Worm (Caenorhabditis elegans) whole organism, L4 larva: Measurements from ENCODE around the gene twk-12.

ENCODE experiments used
- F44E2.7 ChIP-seq: fragments of 200-800 bp; sonication (Bioruptor generic); IDR thresholded peaks from 2 replicates; pipeline ENCODE4 v2.1.2; 2022; ENCODE audit warnings: missing genetic modification characterization, missing compliant biosample characterization
- F49E8.2 ChIP-seq: sonication (generic microtip); optimal IDR thresholded peaks from 2 replicates; lab custom pipeline; 2016; ENCODE audit warnings: missing compliant biosample characterization, mild to moderate bottlenecking, missing genetic modification characterization, borderline replicate concordance
- T20F7.1 ChIP-seq: fragments of 200-800 bp; sonication (Bioruptor generic); optimal IDR thresholded peaks from 2 replicates; lab custom pipeline; 2018; ENCODE audit warnings: mild to moderate bottlenecking, missing genetic modification characterization, missing compliant biosample characterization
- Y105C5A.15 ChIP-seq: fragments of 200-800 bp; sonication (Bioruptor generic); IDR thresholded peaks from 2 replicates; pipeline ENCODE4 v1.3.6; 2022; ENCODE audit warnings: missing genetic modification characterization, missing compliant biosample characterization
- Y48G9A.11 ChIP-seq: fragments of 200-800 bp; sonication (Bioruptor generic); IDR thresholded peaks from 2 replicates; pipeline ENCODE4 v1.3.6; 2022; ENCODE audit warnings: missing genetic modification reagents, missing genetic modification characterization, missing compliant biosample characterization
- Y5F2A.4 ChIP-seq: fragments of 200-800 bp; sonication (Bioruptor generic); optimal IDR thresholded peaks from 2 replicates; lab custom pipeline; 2018; ENCODE audit warnings: mild to moderate bottlenecking, missing genetic modification characterization, missing compliant biosample characterization
- ZK337.2 ChIP-seq: fragments of 200-800 bp; sonication (Bioruptor generic); IDR thresholded peaks from 2 replicates; pipeline ENCODE4 v1.3.6; 2022; ENCODE audit warnings: missing genetic modification reagents, missing genetic modification characterization, missing compliant biosample characterization
- ZK546.5 ChIP-seq, 2 experiments: sonication (generic microtip); optimal IDR thresholded peaks; 2 replicates each; lab custom pipeline; 2017; ENCODE audit warnings: missing biosample characterization in 2 of 2, missing genetic modification characterization in 2 of 2
- ama-1 ChIP-seq: fragments of 150-350 bp; optimal IDR thresholded peaks from 2 replicates; lab custom pipeline; 2014; ENCODE audit warnings: inconsistent platforms, mixed read lengths
- arid-1 ChIP-seq: fragments of 200-800 bp; sonication (Bioruptor generic); conservative IDR thresholded peaks from 2 replicates; pipeline ENCODE4 v1.3.6; 2022; ENCODE audit warnings: missing genetic modification reagents, missing genetic modification characterization, missing compliant biosample characterization
- ceh-32 ChIP-seq: sonication (generic microtip); optimal IDR thresholded peaks from 2 replicates; lab custom pipeline; 2016; ENCODE audit warnings: mild to moderate bottlenecking, missing genetic modification characterization, missing compliant biosample characterization; ENCODE audit not compliant: poor library complexity
- ces-1 ChIP-seq: fragments of 150-350 bp; sonication (generic microtip); optimal IDR thresholded peaks from 4 replicates; lab custom pipeline; 2014; ENCODE audit warnings: missing biosample characterization, missing genetic modification reagents, missing genetic modification characterization
- cey-2 ChIP-seq: sonication (generic microtip); optimal IDR thresholded peaks from 3 replicates; lab custom pipeline; 2017; ENCODE audit warnings: missing genetic modification characterization, mild to moderate bottlenecking, missing compliant biosample characterization, antibody characterized with exemption, borderline replicate concordance; ENCODE audit not compliant: insufficient read depth
- ctbp-1 ChIP-seq: fragments of 200-800 bp; sonication (Bioruptor generic); IDR thresholded peaks from 2 replicates; pipeline ENCODE4 v1.3.6; 2022; ENCODE audit warnings: missing genetic modification reagents, missing genetic modification characterization, missing compliant biosample characterization
- daf-12 ChIP-seq: fragments of 150-350 bp; optimal IDR thresholded peaks from 2 replicates; lab custom pipeline; 2014; ENCODE audit warnings: missing biosample characterization, missing genetic modification reagents, missing genetic modification characterization
- dmd-6 ChIP-seq: fragments of 200-800 bp; sonication (Bioruptor generic); IDR thresholded peaks from 2 replicates; pipeline ENCODE4 v1.3.6; 2022; ENCODE audit warnings: missing genetic modification reagents, missing genetic modification characterization, missing compliant biosample characterization
- dve-1 ChIP-seq: sonication (generic microtip); optimal IDR thresholded peaks from 2 replicates; lab custom pipeline; 2017; ENCODE audit warnings: antibody characterized with exemption, mild to moderate bottlenecking, missing genetic modification characterization, missing compliant biosample characterization; ENCODE audit not compliant: insufficient read depth
- egl-43 ChIP-seq: fragments of 200-800 bp; sonication (Bioruptor generic); IDR thresholded peaks from 2 replicates; pipeline ENCODE4 v1.3.6; 2022; ENCODE audit warnings: missing genetic modification reagents, missing genetic modification characterization, missing compliant biosample characterization
- fkh-10 ChIP-seq: fragments of 150-350 bp; optimal IDR thresholded peaks from 2 replicates; lab custom pipeline; 2014; ENCODE audit warnings: missing biosample characterization, missing genetic modification reagents, missing genetic modification characterization
- fos-1 ChIP-seq: fragments of 150-350 bp; optimal IDR thresholded peaks from 2 replicates; lab custom pipeline; 2014; ENCODE audit warnings: missing biosample characterization, missing genetic modification characterization
- gei-8 ChIP-seq: fragments of 200-800 bp; sonication (Bioruptor generic); optimal IDR thresholded peaks from 2 replicates; lab custom pipeline; 2018; ENCODE audit warnings: mild to moderate bottlenecking, missing genetic modification characterization, missing compliant biosample characterization
- hif-1 ChIP-seq, 2 experiments: sonication (generic microtip); optimal IDR thresholded peaks; 2 replicates each; lab custom pipeline; 2016 to 2017; ENCODE audit warnings: missing compliant biosample characterization in 2 of 2, missing genetic modification characterization in 2 of 2, missing genetic modification reagents in 2 of 2, missing genotype in 2 of 2, mild to moderate bottlenecking in 1 of 2
- hlh-11 ChIP-seq: fragments of 200-800 bp; sonication (Bioruptor generic); optimal IDR thresholded peaks from 2 replicates; lab custom pipeline; 2018; ENCODE audit warnings: mild to moderate bottlenecking, missing genetic modification characterization, missing compliant biosample characterization
- hlh-30 ChIP-seq: sonication (generic microtip); optimal IDR thresholded peaks from 2 replicates; lab custom pipeline; 2017; ENCODE audit warnings: antibody characterized with exemption, mild to moderate bottlenecking, missing genetic modification characterization, missing compliant biosample characterization; ENCODE audit not compliant: insufficient read depth
- jun-1 ChIP-seq: fragments of 150-350 bp; optimal IDR thresholded peaks from 2 replicates; lab custom pipeline; 2014; ENCODE audit warnings: missing biosample characterization, missing genetic modification reagents, missing genetic modification characterization
- lim-7 ChIP-seq: fragments of 200-800 bp; sonication (Bioruptor generic); IDR thresholded peaks from 2 replicates; pipeline ENCODE4 v1.3.6; 2022; ENCODE audit warnings: missing genetic modification characterization, missing compliant biosample characterization
- lin-13 ChIP-seq: fragments of 150-350 bp; optimal IDR thresholded peaks from 2 replicates; lab custom pipeline; 2014; ENCODE audit warnings: missing biosample characterization, missing genetic modification reagents, missing genetic modification characterization
- lin-15B ChIP-seq: fragments of 150-350 bp; sonication (generic microtip); optimal IDR thresholded peaks from 3 replicates; lab custom pipeline; 2014; ENCODE audit warnings: missing biosample characterization, missing genetic modification characterization
- lin-39 ChIP-seq: fragments of 150-350 bp; optimal IDR thresholded peaks from 2 replicates; lab custom pipeline; 2014; ENCODE audit warnings: missing biosample characterization, missing genetic modification reagents, missing genetic modification characterization
- lir-3 ChIP-seq: sonication (generic microtip); optimal IDR thresholded peaks from 2 replicates; lab custom pipeline; 2016; ENCODE audit warnings: mild to moderate bottlenecking, missing genetic modification characterization, missing compliant biosample characterization
- mdt-29 ChIP-seq: fragments of 200-800 bp; sonication (Bioruptor generic); IDR thresholded peaks from 2 replicates; pipeline ENCODE4 v1.3.6; 2022; ENCODE audit warnings: missing genetic modification reagents, missing genetic modification characterization, missing compliant biosample characterization
- mes-2 ChIP-seq: sonication (generic microtip); optimal IDR thresholded peaks from 2 replicates; lab custom pipeline; 2016; ENCODE audit warnings: missing genotype, mild to moderate bottlenecking, missing genetic modification characterization, missing compliant biosample characterization; ENCODE audit not compliant: poor library complexity, severe bottlenecking
- mxl-2 ChIP-seq: fragments of 200-800 bp; sonication (Bioruptor generic); conservative IDR thresholded peaks from 2 replicates; pipeline ENCODE4 v1.3.6; 2022; ENCODE audit warnings: missing genetic modification reagents, missing genetic modification characterization, missing compliant biosample characterization
- mxl-3 ChIP-seq: fragments of 200-800 bp; sonication (Bioruptor generic); optimal IDR thresholded peaks from 2 replicates; lab custom pipeline; 2018; ENCODE audit warnings: mild to moderate bottlenecking, missing genetic modification characterization, missing compliant biosample characterization
- nhr-10 ChIP-seq: fragments of 150-350 bp; optimal IDR thresholded peaks from 2 replicates; lab custom pipeline; 2014; ENCODE audit warnings: missing biosample characterization, missing genetic modification characterization
- nhr-237 ChIP-seq: sonication (generic microtip); optimal IDR thresholded peaks from 2 replicates; lab custom pipeline; 2017; ENCODE audit warnings: missing biosample characterization, missing genetic modification characterization
- nhr-28 ChIP-seq: fragments of 150-350 bp; optimal IDR thresholded peaks from 2 replicates; lab custom pipeline; 2014; ENCODE audit warnings: missing biosample characterization, missing genetic modification characterization
- nhr-41 ChIP-seq: fragments of 200-800 bp; sonication (Bioruptor generic); IDR thresholded peaks from 2 replicates; pipeline ENCODE4 v1.3.6; 2022; ENCODE audit warnings: missing genetic modification reagents, missing genetic modification characterization, missing compliant biosample characterization
- nhr-6 ChIP-seq: fragments of 150-350 bp; optimal IDR thresholded peaks from 2 replicates; lab custom pipeline; 2014; ENCODE audit warnings: missing biosample characterization, missing genetic modification characterization
- nhr-76 ChIP-seq: fragments of 150-350 bp; optimal IDR thresholded peaks from 2 replicates; lab custom pipeline; 2014; ENCODE audit warnings: missing biosample characterization, missing genetic modification characterization
- nhr-77 ChIP-seq: fragments of 150-350 bp; optimal IDR thresholded peaks from 2 replicates; lab custom pipeline; 2014; ENCODE audit warnings: missing biosample characterization, missing genetic modification characterization
- rbr-2 ChIP-seq: sonication (generic microtip); optimal IDR thresholded peaks from 2 replicates; lab custom pipeline; 2016; ENCODE audit warnings: missing genotype, missing genetic modification characterization, missing compliant biosample characterization
- sdz-12 ChIP-seq: fragments of 200-800 bp; sonication (Bioruptor generic); optimal IDR thresholded peaks from 2 replicates; lab custom pipeline; 2018; ENCODE audit warnings: mild to moderate bottlenecking, missing genetic modification characterization, missing compliant biosample characterization
- snpc-1.2 ChIP-seq: fragments of 200-800 bp; sonication (Bioruptor generic); IDR thresholded peaks from 2 replicates; pipeline ENCODE4 v1.3.6; 2022; ENCODE audit warnings: missing genetic modification reagents, missing genetic modification characterization, missing compliant biosample characterization
- spr-1 ChIP-seq: sonication (generic microtip); optimal IDR thresholded peaks from 2 replicates; lab custom pipeline; 2016; ENCODE audit warnings: mild to moderate bottlenecking, missing genetic modification characterization, missing compliant biosample characterization
- tag-97 ChIP-seq: fragments of 200-800 bp; sonication (Bioruptor generic); IDR thresholded peaks from 2 replicates; pipeline ENCODE4 v1.3.6; 2022; ENCODE audit warnings: missing genetic modification characterization, missing compliant biosample characterization
- tra-1 ChIP-seq: fragments of 200-800 bp; sonication (Bioruptor generic); IDR thresholded peaks from 2 replicates; pipeline ENCODE4 v1.3.6; 2022; ENCODE audit warnings: missing genetic modification reagents, missing genetic modification characterization, missing compliant biosample characterization
- unc-130 ChIP-seq: sonication (generic microtip); optimal IDR thresholded peaks from 2 replicates; lab custom pipeline; 2016; ENCODE audit warnings: missing genetic modification reagents, missing genetic modification characterization, missing compliant biosample characterization
- unc-39 ChIP-seq: sonication (generic microtip); optimal IDR thresholded peaks from 2 replicates; lab custom pipeline; 2017; ENCODE audit warnings: missing biosample characterization, missing genetic modification characterization
- vab-7 ChIP-seq: fragments of 200-800 bp; sonication (Bioruptor generic); IDR thresholded peaks from 2 replicates; pipeline ENCODE4 v1.3.6; 2022; ENCODE audit warnings: missing genetic modification reagents, missing genetic modification characterization, missing compliant biosample characterization
- zfp-3 ChIP-seq: fragments of 200-800 bp; sonication (Bioruptor generic); conservative IDR thresholded peaks from 2 replicates; pipeline ENCODE4 v1.3.6; 2022; ENCODE audit warnings: missing genetic modification reagents, missing genetic modification characterization, missing compliant biosample characterization
- ztf-7 ChIP-seq: fragments of 150-350 bp; optimal IDR thresholded peaks from 2 replicates; lab custom pipeline; 2014; ENCODE audit warnings: missing biosample characterization, missing genetic modification characterization

The twk-12 gene

DNA sequence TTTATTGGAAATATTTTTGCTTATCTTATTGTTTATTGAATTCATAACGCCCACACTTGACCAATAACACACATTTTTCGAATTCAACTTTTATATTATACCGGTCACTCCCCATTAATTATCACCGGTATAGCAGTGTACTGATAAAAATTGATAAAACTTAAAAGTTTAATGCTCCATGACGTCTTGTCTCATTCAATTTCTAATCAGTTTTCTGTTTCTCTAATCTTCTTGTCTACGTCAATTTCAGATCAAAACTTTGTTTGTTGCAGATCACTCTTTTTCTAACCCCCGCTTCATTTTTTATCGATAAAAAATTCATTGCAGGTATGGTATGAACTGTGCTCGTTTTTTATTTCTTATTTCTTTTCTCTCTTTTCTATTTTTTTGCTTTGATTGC is 26.4 kb downstream of the twk-12 start (continued):
- TF ChIP-seq mes-2 (tag; lab: Kevin White, UChicago), result no peak
- TF ChIP-seq rbr-2 (tag; lab: Kevin White, UChicago), result no peak
- no peak for TF ChIP-seq nhr-76
- no peak for TF ChIP-seq gei-8 (GFP tag; lab: Kevin White, UChicago)
- TF ChIP-seq tra-1 (GFP tag; lab: Robert Waterston, UW), result peak; percentile 80
- TF ChIP-seq ces-1 (GFP tag; lab: Kevin White, UChicago), result no peak
- TF ChIP-seq ztf-7, result no peak
- TF ChIP-seq zfp-3 (GFP tag; lab: Robert Waterston, UW), result no peak
- TF ChIP-seq lin-15B (tag; lab: Kevin White, UChicago), result no peak
- TF ChIP-seq T20F7.1 (GFP tag; lab: Kevin White, UChicago), result peak; percentile 4
- TF ChIP-seq nhr-10 (tag; lab: Kevin White, UChicago), result no peak
- no peak for TF ChIP-seq lin-39 (tag; lab: Kevin White, UChicago)
- peak; percentile 82 for TF ChIP-seq nhr-77 (tag; lab: Kevin White, UChicago)
- TF ChIP-seq F44E2.7 (GFP tag; lab: Robert Waterston, UW), result no peak
- TF ChIP-seq ZK546.5 (tag; optimal IDR thresholded peaks at IDR 0.05; lab: Kevin White, UChicago), result no peak
- TF ChIP-seq mxl-3 (GFP tag; lab: Kevin White, UChicago), result no peak
- TF ChIP-seq fkh-10, result no peak
- TF ChIP-seq dmd-6, result peak; percentile 99
- TF ChIP-seq hlh-11 (tag; lab: Kevin White, UChicago), result peak; percentile 92
- no peak for TF ChIP-seq lim-7 (GFP tag; lab: Robert Waterston, UW)
- no peak for TF ChIP-seq cey-2 (tag; lab: Kevin White, UChicago)
- TF ChIP-seq Y105C5A.15 (GFP tag; lab: Robert Waterston, UW), result no peak
- no peak for TF ChIP-seq snpc-1.2 (GFP tag; lab: Robert Waterston, UW)
- no peak for TF ChIP-seq lin-13 (GFP tag; lab: Kevin White, UChicago)
- no peak for TF ChIP-seq Y48G9A.11 (GFP tag; lab: Robert Waterston, UW)
- TF ChIP-seq egl-43 (GFP tag; lab: Robert Waterston, UW), result no peak
- no peak for TF ChIP-seq mdt-29 (GFP tag; lab: Robert Waterston, UW)
- TF ChIP-seq Y5F2A.4 (GFP tag; lab: Kevin White, UChicago), result no peak
- TF ChIP-seq hif-1 (tag; optimal IDR thresholded peaks at IDR 0.05; lab: Kevin White, UChicago), result peak in 1 of 2 experiments; percentile 0
- no peak for TF ChIP-seq tag-97
- no peak for TF ChIP-seq F49E8.2 (tag; lab: Kevin White, UChicago)
- TF ChIP-seq sdz-12 (GFP tag; lab: Kevin White, UChicago), result no peak
- TF ChIP-seq nhr-6 (tag; lab: Kevin White, UChicago), result no peak
- no peak for TF ChIP-seq ZK337.2 (GFP tag; lab: Robert Waterston, UW)
- peak; percentile 93 for TF ChIP-seq dve-1 (tag; lab: Kevin White, UChicago)
- no peak for TF ChIP-seq nhr-41
- TF ChIP-seq ama-1 (lab: Kevin White, UChicago), result no peak
- TF ChIP-seq hlh-30 (tag; lab: Kevin White, UChicago), result peak; percentile 10
- no peak for TF ChIP-seq mxl-2
- peak; percentile 87 for TF ChIP-seq nhr-28 (tag; lab: Kevin White, UChicago)
- no peak for TF ChIP-seq lir-3 (tag; lab: Kevin White, UChicago)
- no peak for TF ChIP-seq arid-1 (GFP tag; lab: Robert Waterston, UW)
- no peak for TF ChIP-seq unc-39 (tag; lab: Kevin White, UChicago)
- no peak for TF ChIP-seq fos-1 (tag; lab: Kevin White, UChicago)
- TF ChIP-seq nhr-237 (tag; lab: Kevin White, UChicago), result no peak
- no peak for TF ChIP-seq daf-12 (tag; lab: Kevin White, UChicago)
- no peak for TF ChIP-seq unc-130 (GFP tag; lab: Kevin White, UChicago)
- TF ChIP-seq jun-1 (tag; lab: Kevin White, UChicago), result no peak
- TF ChIP-seq spr-1 (tag; lab: Kevin White, UChicago), result no peak
- no peak for TF ChIP-seq vab-7 (GFP tag; lab: Robert Waterston, UW)
- no peak for TF ChIP-seq ceh-32 (tag; lab: Kevin White, UChicago)
- TF ChIP-seq ctbp-1 (GFP tag; lab: Robert Waterston, UW), result no peak
